Worm (Caenorhabditis elegans) whole organism, young adult: ENCODE data around the gene srw-21.

Experiments
- B0261.1 ChIP-seq: sonication (generic microtip); optimal IDR thresholded peaks from 2 replicates; lab custom pipeline; 2016; ENCODE audit warnings: mild to moderate bottlenecking, missing genetic modification characterization, moderate library complexity, missing compliant biosample characterization
- C06A6.2 ChIP-seq: fragments of 200-800 bp; sonication (Bioruptor generic); conservative IDR thresholded peaks from 2 replicates; pipeline ENCODE4 v1.3.6; 2022; ENCODE audit warnings: missing genetic modification characterization, missing compliant biosample characterization
- F23B12.7 ChIP-seq: sonication (generic microtip); optimal IDR thresholded peaks from 2 replicates; lab custom pipeline; 2017; ENCODE audit warnings: missing genetic modification characterization, mild to moderate bottlenecking, missing compliant biosample characterization, antibody characterized with exemption, moderate library complexity; ENCODE audit not compliant: insufficient read depth
- F52B5.7 ChIP-seq: sonication (generic microtip); optimal IDR thresholded peaks from 2 replicates; lab custom pipeline; 2016; ENCODE audit warnings: mild to moderate bottlenecking, missing genetic modification characterization, missing compliant biosample characterization
- F57A8.1 ChIP-seq: fragments of 200-800 bp; sonication (Bioruptor generic); optimal IDR thresholded peaks from 2 replicates; lab custom pipeline; 2018; ENCODE audit warnings: mild to moderate bottlenecking, missing genetic modification characterization, moderate library complexity, missing compliant biosample characterization
- Y53F4B.3 ChIP-seq: fragments of 200-800 bp; sonication (Bioruptor generic); IDR thresholded peaks from 2 replicates; pipeline ENCODE4 v1.3.6; 2022; ENCODE audit warnings: missing genetic modification reagents, missing genetic modification characterization, missing compliant biosample characterization
- Y56A3A.18 ChIP-seq: fragments of 200-800 bp; sonication (Bioruptor generic); IDR thresholded peaks from 2 replicates; pipeline ENCODE4 v1.3.6; 2022; ENCODE audit warnings: missing genetic modification reagents, missing genetic modification characterization, missing compliant biosample characterization
- Y79H2A.3 ChIP-seq: fragments of 200-800 bp; sonication (Bioruptor generic); conservative IDR thresholded peaks from 2 replicates; pipeline ENCODE4 v1.3.6; 2022; ENCODE audit warnings: missing genetic modification reagents, missing genetic modification characterization, missing compliant biosample characterization
- Y95B8A.8 ChIP-seq: fragments of 200-800 bp; sonication (Bioruptor generic); IDR thresholded peaks from 2 replicates; pipeline ENCODE4 v1.3.6; 2022; ENCODE audit warnings: missing genetic modification reagents, missing genetic modification characterization, missing compliant biosample characterization
- ZK185.1 ChIP-seq: sonication (generic microtip); optimal IDR thresholded peaks from 2 replicates; lab custom pipeline; 2016; ENCODE audit warnings: mild to moderate bottlenecking, missing genetic modification characterization, missing compliant biosample characterization; ENCODE audit not compliant: poor library complexity, severe bottlenecking
- aptf-2 ChIP-seq: fragments of 200-800 bp; sonication (Bioruptor generic); conservative IDR thresholded peaks from 2 replicates; pipeline ENCODE4 v1.3.6; 2022; ENCODE audit warnings: missing genetic modification reagents, missing genetic modification characterization, missing compliant biosample characterization
- athp-1 ChIP-seq: sonication (generic microtip); optimal IDR thresholded peaks from 2 replicates; lab custom pipeline; 2017; ENCODE audit warnings: mild to moderate bottlenecking, missing genetic modification characterization, missing compliant biosample characterization
- attf-3 ChIP-seq: fragments of 200-800 bp; sonication (Bioruptor generic); conservative IDR thresholded peaks from 2 replicates; pipeline ENCODE4 v1.3.6; 2022; ENCODE audit warnings: missing genetic modification reagents, missing genetic modification characterization, missing compliant biosample characterization
- attf-5 ChIP-seq: fragments of 200-800 bp; sonication (Bioruptor generic); optimal IDR thresholded peaks from 2 replicates; lab custom pipeline; 2018; ENCODE audit warnings: mild to moderate bottlenecking, missing genetic modification characterization, missing compliant biosample characterization
- ccch-3 ChIP-seq: fragments of 200-800 bp; sonication (Bioruptor generic); optimal IDR thresholded peaks from 2 replicates; lab custom pipeline; 2018; ENCODE audit warnings: mild to moderate bottlenecking, missing genetic modification characterization, missing compliant biosample characterization
- ceh-58 ChIP-seq: fragments of 200-800 bp; sonication (Bioruptor generic); IDR thresholded peaks from 2 replicates; pipeline ENCODE4 v1.3.6; 2022; ENCODE audit warnings: missing genetic modification characterization, missing compliant biosample characterization
- die-1 ChIP-seq: sonication (generic microtip); optimal IDR thresholded peaks from 2 replicates; lab custom pipeline; 2016; ENCODE audit warnings: missing genotype, mild to moderate bottlenecking, missing genetic modification characterization, missing compliant biosample characterization
- dpl-1 ChIP-seq: fragments of 150-350 bp; optimal IDR thresholded peaks from 2 replicates; lab custom pipeline; 2014; ENCODE audit warnings: missing biosample characterization, missing genetic modification reagents, missing genetic modification characterization
- efl-1 ChIP-seq: fragments of 150-350 bp; optimal IDR thresholded peaks from 2 replicates; lab custom pipeline; 2014; ENCODE audit warnings: missing biosample characterization, missing genetic modification reagents, missing genetic modification characterization
- egrh-3 ChIP-seq: fragments of 200-800 bp; sonication (Bioruptor generic); IDR thresholded peaks from 2 replicates; pipeline ENCODE4 v1.3.6; 2022; ENCODE audit warnings: missing genetic modification reagents, missing genetic modification characterization, missing compliant biosample characterization
- ekl-4 ChIP-seq: fragments of 200-800 bp; sonication (Bioruptor generic); IDR thresholded peaks from 2 replicates; pipeline ENCODE4 v1.3.6; 2022; ENCODE audit warnings: missing genetic modification reagents, missing genetic modification characterization, missing compliant biosample characterization
- ets-4 ChIP-seq: fragments of 200-800 bp; sonication (Bioruptor generic); optimal IDR thresholded peaks from 2 replicates; lab custom pipeline; 2018; ENCODE audit warnings: mild to moderate bottlenecking, missing genetic modification characterization, missing compliant biosample characterization
- fkh-3 ChIP-seq: sonication (generic microtip); optimal IDR thresholded peaks from 2 replicates; lab custom pipeline; 2016; ENCODE audit warnings: mild to moderate bottlenecking, missing genetic modification characterization, missing compliant biosample characterization
- hlh-26 ChIP-seq: fragments of 200-800 bp; sonication (Bioruptor generic); conservative IDR thresholded peaks from 2 replicates; pipeline ENCODE4 v1.3.6; 2022; ENCODE audit warnings: missing genetic modification reagents, missing genetic modification characterization, missing compliant biosample characterization
- hsf-1 ChIP-seq: fragments of 200-800 bp; sonication (Bioruptor generic); IDR thresholded peaks from 2 replicates; pipeline ENCODE4 v1.3.6; 2022; ENCODE audit warnings: missing genetic modification reagents, missing genetic modification characterization, missing compliant biosample characterization
- let-526 ChIP-seq: fragments of 200-800 bp; sonication (Bioruptor generic); IDR thresholded peaks from 2 replicates; pipeline ENCODE4 v1.3.6; 2022; ENCODE audit warnings: missing genetic modification reagents, missing genetic modification characterization, missing compliant biosample characterization
- lin-26 ChIP-seq: fragments of 200-800 bp; sonication (Bioruptor generic); IDR thresholded peaks from 2 replicates; pipeline ENCODE4 v1.3.6; 2022; ENCODE audit warnings: missing genetic modification reagents, missing genetic modification characterization, missing compliant biosample characterization
- lin-40 ChIP-seq: sonication (generic microtip); optimal IDR thresholded peaks from 2 replicates; lab custom pipeline; 2016; ENCODE audit warnings: missing genetic modification characterization, mild to moderate bottlenecking, missing compliant biosample characterization, missing genotype, missing genetic modification reagents
- lir-1 ChIP-seq: fragments of 200-800 bp; sonication (Bioruptor generic); conservative IDR thresholded peaks from 2 replicates; pipeline ENCODE4 v1.3.6; 2022; ENCODE audit warnings: missing genetic modification reagents, missing genetic modification characterization, missing compliant biosample characterization
- madf-3 ChIP-seq: fragments of 200-800 bp; sonication (Bioruptor generic); IDR thresholded peaks from 2 replicates; pipeline ENCODE4 v1.3.6; 2022; ENCODE audit warnings: missing genetic modification reagents, missing genetic modification characterization, missing compliant biosample characterization
- madf-6 ChIP-seq: fragments of 200-800 bp; sonication (Bioruptor generic); IDR thresholded peaks from 2 replicates; pipeline ENCODE4 v1.3.6; 2022; ENCODE audit warnings: missing genetic modification reagents, missing genetic modification characterization, missing compliant biosample characterization
- mes-4 ChIP-seq: sonication (generic microtip); optimal IDR thresholded peaks from 2 replicates; lab custom pipeline; 2016; ENCODE audit warnings: missing genotype, missing genetic modification characterization, missing compliant biosample characterization
- sdz-38 ChIP-seq: sonication (generic microtip); optimal IDR thresholded peaks from 2 replicates; lab custom pipeline; 2016; ENCODE audit warnings: missing genotype, missing genetic modification characterization, missing compliant biosample characterization
- snpc-1.1 ChIP-seq: sonication (generic microtip); optimal IDR thresholded peaks from 2 replicates; lab custom pipeline; 2017; ENCODE audit warnings: missing genetic modification characterization, mild to moderate bottlenecking, missing compliant biosample characterization, antibody characterized with exemption, moderate library complexity, missing genotype, missing genetic modification reagents; ENCODE audit not compliant: insufficient read depth
- snpc-1.3 ChIP-seq: sonication (generic microtip); optimal IDR thresholded peaks from 2 replicates; lab custom pipeline; 2017; ENCODE audit warnings: missing genetic modification characterization, mild to moderate bottlenecking, missing compliant biosample characterization, antibody characterized with exemption, moderate library complexity, missing genotype, missing genetic modification reagents; ENCODE audit not compliant: insufficient read depth
- sptf-2 ChIP-seq: fragments of 200-800 bp; sonication (Bioruptor generic); optimal IDR thresholded peaks from 2 replicates; lab custom pipeline; 2018; ENCODE audit warnings: mild to moderate bottlenecking, missing genetic modification characterization, missing compliant biosample characterization
- tbp1 ChIP-seq: fragments of 200-800 bp; sonication (Bioruptor generic); optimal IDR thresholded peaks from 2 replicates; lab custom pipeline; 2018; ENCODE audit warnings: mild to moderate bottlenecking, missing genetic modification characterization, missing compliant biosample characterization
- tbx-9 ChIP-seq: sonication (generic microtip); optimal IDR thresholded peaks from 2 replicates; lab custom pipeline; 2016; ENCODE audit warnings: borderline replicate concordance, missing genetic modification characterization, inconsistent platforms, missing compliant biosample characterization
- unc-62 ChIP-seq: fragments of 150-350 bp; optimal IDR thresholded peaks from 2 replicates; lab custom pipeline; 2014; ENCODE audit warnings: missing biosample characterization, missing genetic modification reagents, missing genetic modification characterization
- zim-3 ChIP-seq: sonication (generic microtip); optimal IDR thresholded peaks from 2 replicates; lab custom pipeline; 2017; ENCODE audit warnings: mild to moderate bottlenecking, missing genetic modification characterization, moderate library complexity, missing compliant biosample characterization
- ztf-18 ChIP-seq: sonication (generic microtip); optimal IDR thresholded peaks from 2 replicates; lab custom pipeline; 2016; ENCODE audit warnings: missing genotype, mild to moderate bottlenecking, missing genetic modification characterization, missing compliant biosample characterization
- ztf-3 ChIP-seq: fragments of 200-800 bp; sonication (Bioruptor generic); optimal IDR thresholded peaks from 2 replicates; lab custom pipeline; 2018; ENCODE audit warnings: mild to moderate bottlenecking, missing genetic modification characterization, missing compliant biosample characterization

Gene srw-21

DNA sequence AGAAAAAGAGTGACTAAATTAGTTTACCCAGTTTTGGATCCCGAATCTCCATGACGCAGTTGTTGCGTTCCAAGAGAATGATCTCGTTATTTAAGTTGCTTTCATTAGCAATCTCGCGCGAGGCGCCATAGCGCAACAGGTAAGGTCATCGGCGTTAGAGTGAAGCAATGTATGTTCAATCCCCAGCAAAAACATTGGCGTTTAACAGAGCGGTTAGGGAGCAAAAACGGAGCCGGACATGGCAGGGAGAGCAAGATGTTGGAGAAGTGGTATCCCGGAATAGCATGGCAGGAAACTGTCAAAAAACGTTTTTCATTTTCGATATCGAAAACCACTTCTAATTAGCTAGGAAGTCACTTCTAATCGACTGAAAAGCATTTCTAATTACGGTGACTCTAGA lies 33.5 kb upstream of the srw-21 start (continued):
- TF ChIP-seq ztf-18 (tag; lab: Kevin White, UChicago), result peak; percentile 31
- TF ChIP-seq B0261.1, result peak; percentile 67
- TF ChIP-seq Y56A3A.18 (GFP tag; lab: Robert Waterston, UW), result peak; percentile 69; the same call in 1 of the 2 replicates
- TF ChIP-seq efl-1 (GFP tag; lab: Kevin White, UChicago), result no peak
- TF ChIP-seq attf-5, result peak; percentile 22
- peak; percentile 65 for TF ChIP-seq madf-6 (GFP tag; lab: Robert Waterston, UW)
- TF ChIP-seq mes-4 (tag; lab: Kevin White, UChicago), result peak; percentile 47
- no peak for TF ChIP-seq snpc-1.1
- no peak for TF ChIP-seq Y79H2A.3 (GFP tag; lab: Robert Waterston, UW)
- TF ChIP-seq fkh-3 (tag; lab: Kevin White, UChicago), result peak; percentile 32
- peak; percentile 48 for TF ChIP-seq die-1 (tag; lab: Kevin White, UChicago)
- TF ChIP-seq ceh-58 (GFP tag; lab: Robert Waterston, UW), result no peak; the same call in 1 of the 2 replicates
- TF ChIP-seq lin-26, result peak; percentile 93
- no peak for TF ChIP-seq F23B12.7 (tag; lab: Kevin White, UChicago)
- no peak for TF ChIP-seq snpc-1.3 (tag; lab: Kevin White, UChicago)
- TF ChIP-seq attf-3, result no peak
- peak; percentile 43 for TF ChIP-seq ZK185.1 (tag; lab: Kevin White, UChicago)
- 0 out of 2 replicates have a peak, but pooled peaks have one; percentile 28 for TF ChIP-seq Y53F4B.3 (GFP tag; lab: Robert Waterston, UW)
- TF ChIP-seq ekl-4 (GFP tag; lab: Robert Waterston, UW), result peak; percentile 31; the same call in 1 of the 2 replicates

ce11 chrV:15459088-15459487 lies 28.8 kb upstream of the srw-21 start, which contains the start of gene str-71:
Gene str-71, minus strand, starts transcription at chrV:15459188.
- no peak for TF ChIP-seq C06A6.2

ce11 chrV:15464402-15464801 lies 23.5 kb upstream of the srw-21 start, which contains the start of gene rocf-1:
Gene rocf-1, minus strand, starts transcription at chrV:15464502.
- TF ChIP-seq hsf-1 (GFP tag; lab: Robert Waterston, UW), result no peak

ce11 chrV:15465032-15465727 lies 22.7 kb upstream of the srw-21 start, which contains the start of gene pqn-71:
Gene pqn-71, plus strand, starts transcription at chrV:15465677.
- peak; percentile 47 for TF ChIP-seq F57A8.1 (GFP tag; lab: Kevin White, UChicago)
- 0 out of 2 replicates have a peak, but pooled peaks have one; percentile 22 for TF ChIP-seq lir-1
- peak; percentile 88 for TF ChIP-seq Y95B8A.8 (GFP tag; lab: Robert Waterston, UW)
- peak; percentile 99 for TF ChIP-seq tbp1
- TF ChIP-seq sdz-38 (tag; lab: Kevin White, UChicago), result no peak
- no peak for TF ChIP-seq egrh-3 (GFP tag; lab: Robert Waterston, UW)
- peak; percentile 86 for TF ChIP-seq attf-5
- TF ChIP-seq zim-3, result peak; percentile 87
- no peak for TF ChIP-seq hlh-26 (GFP tag; lab: Robert Waterston, UW)
- peak; percentile 56 for TF ChIP-seq dpl-1
- TF ChIP-seq let-526 (GFP tag; lab: Robert Waterston, UW), result peak; percentile 89
- TF ChIP-seq lin-40, result peak; percentile 97
- peak; percentile 60; the same call in 1 of the 2 replicates for TF ChIP-seq aptf-2
- TF ChIP-seq unc-62 (GFP tag; lab: Kevin White, UChicago), result no peak
- TF ChIP-seq athp-1 (tag; lab: Kevin White, UChicago), result peak; percentile 90
- TF ChIP-seq sptf-2 (GFP tag; lab: Kevin White, UChicago), result peak; percentile 89
- no peak for TF ChIP-seq ets-4 (GFP tag; lab: Kevin White, UChicago)
- TF ChIP-seq ZK185.1 (tag; lab: Kevin White, UChicago), result peak; percentile 94
- peak; percentile 81 for TF ChIP-seq F52B5.7
- peak; percentile 79 for TF ChIP-seq tbx-9
- TF ChIP-seq ekl-4 (GFP tag; lab: Robert Waterston, UW), result peak; percentile 89
- peak; percentile 85 for TF ChIP-seq madf-3 (GFP tag; lab: Robert Waterston, UW)
- peak; percentile 54 for TF ChIP-seq ztf-3 (GFP tag; lab: Kevin White, UChicago)
- TF ChIP-seq ccch-3, result peak; percentile 47
